Worm (Caenorhabditis elegans): ENCODE data around the gene nlp-55.

nlp-55 gene

DNA sequence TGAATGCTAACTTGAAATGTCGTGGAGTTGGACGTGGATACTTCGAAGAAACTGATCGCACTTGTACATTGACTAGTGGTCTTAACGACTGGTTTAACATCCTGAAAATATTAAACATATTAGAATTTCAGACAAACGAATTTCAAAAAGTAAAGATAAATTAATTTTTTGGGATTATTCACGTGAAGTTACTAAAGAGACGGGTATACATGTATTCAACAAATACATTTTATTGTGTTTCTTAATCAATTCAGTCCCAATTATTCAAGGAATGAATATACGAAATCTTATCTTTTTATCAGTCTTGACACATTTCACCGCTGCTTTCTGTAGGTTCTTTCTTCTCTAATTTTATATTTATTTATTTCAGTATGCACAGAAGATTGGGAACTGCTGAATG is 16.8 kb downstream of the nlp-55 start, which contains the start of the genes mrpl-10 and clec-142:
TSS of gene mrpl-10 (minus strand) at position 101 of the 400 bp plus-strand sequence.
TSS of gene clec-142 (plus strand) at position 264 of the 400 bp plus-strand sequence.
- TF ChIP-seq hmg-4 (GFP tag; optimal IDR thresholded peaks at IDR 0.05) (no peak), tbx-11 (GFP tag; IDR thresholded peaks at IDR 0.05) (no peak), ceh-36 (tag; optimal IDR thresholded peaks at IDR 0.05) (no peak), aly-1 (tag; optimal IDR thresholded peaks at IDR 0.05) (no peak), hmbx-1 (tag; optimal IDR thresholded peaks at IDR 0.05) (no peak), tra-4 (tag; optimal IDR thresholded peaks at IDR 0.05) (no peak)

DNA sequence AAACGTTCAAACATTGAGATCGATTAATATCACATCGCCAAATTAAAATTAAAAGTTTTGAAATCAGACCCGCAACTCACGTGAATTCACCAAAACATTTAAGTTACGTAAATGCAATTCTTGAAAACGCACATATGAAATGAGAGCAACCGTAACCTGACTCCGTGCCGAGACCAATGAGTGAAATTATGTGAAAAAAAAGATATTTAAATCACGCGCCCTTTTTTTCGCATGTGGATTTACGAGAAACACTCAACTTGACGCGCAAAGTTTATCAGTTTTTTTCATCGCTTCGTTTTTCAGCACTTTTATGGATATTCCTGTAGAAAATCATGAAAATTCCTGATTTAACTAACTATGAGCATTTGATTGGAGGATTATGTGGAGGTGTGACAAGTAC is 19.1 kb downstream of the nlp-55 start, which contains the start of the genes gei-14 and slc-25A32:
TSS of gene gei-14 (minus strand) at position 175 of the 400 bp plus-strand sequence.
TSS of gene slc-25A32 (plus strand) at position 242 of the 400 bp plus-strand sequence.
- no peak for TF ChIP-seq ama-1 (optimal IDR thresholded peaks at IDR 0.05)
- TF ChIP-seq ceh-36 (tag; optimal IDR thresholded peaks at IDR 0.05), result no peak

DNA sequence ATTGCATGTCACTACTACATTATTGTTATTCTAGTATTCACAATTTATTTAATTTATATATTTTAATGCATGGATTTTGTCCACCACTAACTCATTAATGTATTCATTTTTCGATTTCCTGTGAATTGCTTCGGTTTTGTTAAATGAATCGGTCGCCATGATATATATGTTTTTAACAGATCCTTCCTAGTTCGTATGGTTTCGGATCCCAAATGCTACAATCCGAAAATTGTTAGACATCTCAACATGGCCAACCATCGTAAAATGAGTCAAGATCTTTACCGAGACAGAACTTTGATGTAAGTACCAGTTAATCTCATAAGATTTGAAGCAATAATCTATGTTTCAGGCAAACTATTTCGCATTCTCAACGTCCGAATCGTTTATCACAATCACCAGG is 22.1 kb downstream of the nlp-55 start:
- TF ChIP-seq ama-1 (optimal IDR thresholded peaks at IDR 0.05) (no peak), B0310.2 (tag; optimal IDR thresholded peaks at IDR 0.05) (no peak), tra-4 (tag; optimal IDR thresholded peaks at IDR 0.05) (no peak), flt-1 (GFP tag; IDR thresholded peaks at IDR 0.05) (no peak), sea-1 (GFP tag; conservative IDR thresholded peaks at IDR 0.05) (no peak), aly-1 (tag; optimal IDR thresholded peaks at IDR 0.05) (no peak), tbx-37 (GFP tag; conservative IDR thresholded peaks at IDR 0.05) (no peak), hnd-1 (tag; optimal IDR thresholded peaks at IDR 0.05) (no peak), ceh-36 (tag; optimal IDR thresholded peaks at IDR 0.05) (no peak), F13C5.2 (tag; optimal IDR thresholded peaks at IDR 0.05) (no peak), ets-7 (tag; optimal IDR thresholded peaks at IDR 0.05) (no peak), hmbx-1 (tag; optimal IDR thresholded peaks at IDR 0.05) (no peak), scrt-1 (GFP tag; IDR thresholded peaks at IDR 0.05) (no peak), hmg-4 (GFP tag; optimal IDR thresholded peaks at IDR 0.05) (no peak), ceh-13 (GFP tag; optimal IDR thresholded peaks at IDR 0.05) (no peak), pes-1 (GFP tag; IDR thresholded peaks at IDR 0.05) (no peak)

DNA sequence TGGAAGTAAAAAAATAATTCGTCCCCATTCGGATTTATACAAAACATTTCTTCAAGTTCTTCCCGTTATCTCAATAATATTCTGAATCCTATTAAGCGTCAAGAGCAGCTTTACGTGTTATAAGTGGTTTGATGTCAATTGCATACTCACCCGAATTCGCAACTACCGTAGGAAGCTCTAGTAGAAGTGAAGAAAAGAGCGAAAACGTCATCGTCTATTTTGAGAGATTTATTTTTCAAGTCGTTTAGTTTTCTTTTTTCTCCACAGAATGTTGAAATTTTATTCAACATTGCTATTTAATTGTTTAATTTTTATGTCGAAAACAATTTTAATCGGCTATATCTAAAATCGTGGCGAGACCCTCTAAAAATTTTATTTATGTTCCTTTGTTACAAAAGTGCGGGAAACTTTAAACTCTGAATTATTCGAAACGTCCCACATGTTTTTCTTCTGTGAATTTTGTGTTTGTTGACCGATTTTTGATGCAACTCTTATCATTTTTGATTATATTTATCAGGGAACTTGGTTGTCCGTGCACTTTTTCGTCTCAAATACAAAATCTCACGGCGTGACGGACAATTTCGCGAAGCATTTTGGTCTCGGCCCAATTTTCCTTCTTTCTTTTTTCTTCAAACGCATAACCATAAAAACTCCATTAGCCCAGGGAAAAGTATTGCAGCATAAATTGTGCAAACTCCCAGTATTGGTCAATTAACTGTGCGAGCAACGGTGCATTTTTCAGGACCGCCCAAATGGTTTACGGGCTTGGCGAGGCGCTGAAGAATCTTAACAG is 25.1 kb downstream of the nlp-55 start, which contains the start of gene tdc-1:
TSS of gene tdc-1 (plus strand) at position 743 of the 793 bp plus-strand sequence.
- TF ChIP-seq B0310.2 (tag; optimal IDR thresholded peaks at IDR 0.05) (no peak), ceh-36 (tag; optimal IDR thresholded peaks at IDR 0.05) (no peak), sea-1 (GFP tag; conservative IDR thresholded peaks at IDR 0.05) (no peak), tbx-37 (GFP tag; conservative IDR thresholded peaks at IDR 0.05) (no peak), ceh-13 (GFP tag; optimal IDR thresholded peaks at IDR 0.05) (no peak), ets-7 (tag; optimal IDR thresholded peaks at IDR 0.05) (no peak), hmbx-1 (tag; optimal IDR thresholded peaks at IDR 0.05) (no peak), pes-1 (GFP tag; IDR thresholded peaks at IDR 0.05) (no peak), scrt-1 (GFP tag; IDR thresholded peaks at IDR 0.05) (no peak), F13C5.2 (tag; optimal IDR thresholded peaks at IDR 0.05) (no peak), hmg-4 (GFP tag; optimal IDR thresholded peaks at IDR 0.05) (no peak), aly-1 (tag; optimal IDR thresholded peaks at IDR 0.05) (no peak), hnd-1 (tag; optimal IDR thresholded peaks at IDR 0.05) (no peak), ama-1 (optimal IDR thresholded peaks at IDR 0.05) (no peak), flt-1 (GFP tag; IDR thresholded peaks at IDR 0.05) (no peak), tra-4 (tag; optimal IDR thresholded peaks at IDR 0.05) (no peak)

DNA sequence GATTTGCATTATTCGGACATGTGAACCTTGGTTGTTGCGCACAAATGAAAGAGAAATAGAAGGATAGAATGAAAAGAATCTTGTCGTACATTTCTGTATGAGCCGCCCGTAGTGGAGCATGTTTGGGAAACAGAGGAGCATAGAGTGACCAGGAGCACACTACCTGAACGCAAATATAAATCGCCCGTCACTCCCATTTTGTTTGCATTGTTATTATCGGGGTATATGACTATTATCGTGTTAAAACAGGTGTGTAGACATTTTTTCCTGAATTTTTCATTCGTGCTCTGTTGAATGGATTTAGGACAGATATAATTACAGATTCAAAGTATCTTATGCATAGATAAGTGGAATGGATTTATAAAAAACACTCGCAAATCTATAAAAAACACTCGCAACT is 25.8 kb downstream of the nlp-55 start, which contains the start of gene K01C8.2:
TSS of gene K01C8.2 (minus strand) at position 101 of the 400 bp plus-strand sequence.
- TF ChIP-seq hmg-4 (GFP tag; optimal IDR thresholded peaks at IDR 0.05), result no peak
- TF ChIP-seq flt-1 (GFP tag; IDR thresholded peaks at IDR 0.05), result no peak
- TF ChIP-seq hnd-1 (tag; optimal IDR thresholded peaks at IDR 0.05), result no peak
- no peak for TF ChIP-seq tbx-11 (GFP tag; IDR thresholded peaks at IDR 0.05)
- no peak for TF ChIP-seq F13C5.2 (tag; optimal IDR thresholded peaks at IDR 0.05)
- TF ChIP-seq B0310.2 (tag; optimal IDR thresholded peaks at IDR 0.05), result no peak
- no peak for TF ChIP-seq scrt-1 (GFP tag; IDR thresholded peaks at IDR 0.05)
- TF ChIP-seq sea-1 (GFP tag; conservative IDR thresholded peaks at IDR 0.05), result no peak
- TF ChIP-seq pes-1 (GFP tag; IDR thresholded peaks at IDR 0.05), result no peak
- TF ChIP-seq ets-7 (tag; optimal IDR thresholded peaks at IDR 0.05), result no peak
- no peak for TF ChIP-seq ama-1 (optimal IDR thresholded peaks at IDR 0.05)
- no peak for TF ChIP-seq tbx-37 (GFP tag; conservative IDR thresholded peaks at IDR 0.05)
- TF ChIP-seq ceh-13 (GFP tag; optimal IDR thresholded peaks at IDR 0.05), result no peak
- TF ChIP-seq ceh-36 (tag; optimal IDR thresholded peaks at IDR 0.05), result no peak
- TF ChIP-seq tra-4 (tag; optimal IDR thresholded peaks at IDR 0.05), result no peak
- no peak for TF ChIP-seq aly-1 (tag; optimal IDR thresholded peaks at IDR 0.05)
- no peak for TF ChIP-seq hmbx-1 (tag; optimal IDR thresholded peaks at IDR 0.05)

DNA sequence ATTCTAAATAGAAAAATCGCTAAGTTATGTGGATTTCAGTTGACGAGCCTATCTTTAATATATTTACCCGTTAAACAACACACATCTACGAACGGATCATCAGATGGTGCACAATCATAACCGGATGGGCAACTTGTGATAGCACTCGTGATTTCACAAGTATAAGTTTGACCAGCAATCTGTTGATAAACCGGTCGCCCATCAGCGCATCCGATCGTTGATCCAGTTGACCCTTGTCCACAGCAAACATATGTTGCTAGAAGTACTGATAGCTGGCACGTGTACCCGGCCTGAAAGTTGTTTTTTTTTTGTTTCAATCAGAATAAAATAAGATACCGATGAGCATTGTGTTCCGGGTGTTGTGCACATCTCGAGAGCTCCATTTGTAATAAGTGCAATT is 27.5 kb downstream of the nlp-55 start:
- TF ChIP-seq tra-4 (tag; optimal IDR thresholded peaks at IDR 0.05) (no peak), aly-1 (tag; optimal IDR thresholded peaks at IDR 0.05) (no peak), tbx-11 (GFP tag; IDR thresholded peaks at IDR 0.05) (no peak), tbx-37 (GFP tag; conservative IDR thresholded peaks at IDR 0.05) (no peak), hmg-4 (GFP tag; optimal IDR thresholded peaks at IDR 0.05) (no peak)

- no peak for TF ChIP-seq tbx-37 (GFP tag; conservative IDR thresholded peaks at IDR 0.05)
- no peak for TF ChIP-seq B0310.2 (tag; optimal IDR thresholded peaks at IDR 0.05)
- no peak for TF ChIP-seq sea-1 (GFP tag; conservative IDR thresholded peaks at IDR 0.05)
- TF ChIP-seq ama-1 (optimal IDR thresholded peaks at IDR 0.05), result no peak
- no peak for TF ChIP-seq flt-1 (GFP tag; IDR thresholded peaks at IDR 0.05)
- no peak for TF ChIP-seq hmbx-1 (tag; optimal IDR thresholded peaks at IDR 0.05)
- no peak for TF ChIP-seq ets-7 (tag; optimal IDR thresholded peaks at IDR 0.05)
- TF ChIP-seq F13C5.2 (tag; optimal IDR thresholded peaks at IDR 0.05), result no peak
- no peak for TF ChIP-seq ceh-13 (GFP tag; optimal IDR thresholded peaks at IDR 0.05)
- no peak for TF ChIP-seq hmg-4 (GFP tag; optimal IDR thresholded peaks at IDR 0.05)
- no peak for TF ChIP-seq ceh-36 (tag; optimal IDR thresholded peaks at IDR 0.05)
- TF ChIP-seq hnd-1 (tag; optimal IDR thresholded peaks at IDR 0.05), result no peak
- no peak for TF ChIP-seq pes-1 (GFP tag; IDR thresholded peaks at IDR 0.05)
- TF ChIP-seq scrt-1 (GFP tag; IDR thresholded peaks at IDR 0.05), result no peak
- no peak for TF ChIP-seq tra-4 (tag; optimal IDR thresholded peaks at IDR 0.05)
These were observed 28.6 kb downstream of the nlp-55 start for ce11 chrII:8266559-8266958.
